Fruit fly (Drosophila melanogaster): ENCODE data around the gene CG3625.

The CG3625 gene

DNA sequence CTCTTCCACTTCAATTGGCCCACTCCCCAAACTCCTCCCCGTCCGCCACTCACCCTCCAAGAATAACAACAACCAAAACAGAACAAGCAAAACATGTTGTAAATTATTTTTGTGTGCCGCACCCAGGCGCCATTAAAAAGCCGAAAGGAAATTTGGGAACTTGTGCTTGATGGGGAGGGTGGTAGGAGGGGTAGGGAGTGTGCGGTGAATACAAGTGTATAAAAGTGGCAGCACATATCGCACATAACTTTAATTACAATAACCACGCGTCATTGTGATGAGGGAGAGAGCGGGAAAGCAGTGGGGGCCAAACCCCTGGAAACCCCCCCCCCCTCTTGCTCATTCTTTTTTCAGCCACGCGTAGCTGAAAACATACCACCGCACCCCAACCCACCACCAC is 15.5 kb upstream of the CG3625 start:
- TF ChIP-seq ey (GFP tag; optimal IDR thresholded peaks at IDR 0.05) (no peak), h (GFP tag; optimal IDR thresholded peaks at IDR 0.05) (no peak), CG32264 (GFP tag; optimal IDR thresholded peaks at IDR 0.05) (no peak), sv (GFP tag; optimal IDR thresholded peaks at IDR 0.05) (no peak), HLH106 (tag; optimal IDR thresholded peaks at IDR 0.05) (no peak), Rel (GFP tag; optimal IDR thresholded peaks at IDR 0.05) (no peak), Rel (tag; optimal IDR thresholded peaks at IDR 0.05) (no peak), Dfd (GFP tag; optimal IDR thresholded peaks at IDR 0.05) (no peak), Abd-B (GFP tag; optimal IDR thresholded peaks at IDR 0.05) (no peak), Hnf4 (GFP tag; optimal IDR thresholded peaks at IDR 0.05) (no peak), Jra (GFP tag; optimal IDR thresholded peaks at IDR 0.05) (no peak), woc (GFP tag; optimal IDR thresholded peaks at IDR 0.05) (no peak), dmrt93B (GFP tag; optimal IDR thresholded peaks at IDR 0.05) (no peak)

DNA sequence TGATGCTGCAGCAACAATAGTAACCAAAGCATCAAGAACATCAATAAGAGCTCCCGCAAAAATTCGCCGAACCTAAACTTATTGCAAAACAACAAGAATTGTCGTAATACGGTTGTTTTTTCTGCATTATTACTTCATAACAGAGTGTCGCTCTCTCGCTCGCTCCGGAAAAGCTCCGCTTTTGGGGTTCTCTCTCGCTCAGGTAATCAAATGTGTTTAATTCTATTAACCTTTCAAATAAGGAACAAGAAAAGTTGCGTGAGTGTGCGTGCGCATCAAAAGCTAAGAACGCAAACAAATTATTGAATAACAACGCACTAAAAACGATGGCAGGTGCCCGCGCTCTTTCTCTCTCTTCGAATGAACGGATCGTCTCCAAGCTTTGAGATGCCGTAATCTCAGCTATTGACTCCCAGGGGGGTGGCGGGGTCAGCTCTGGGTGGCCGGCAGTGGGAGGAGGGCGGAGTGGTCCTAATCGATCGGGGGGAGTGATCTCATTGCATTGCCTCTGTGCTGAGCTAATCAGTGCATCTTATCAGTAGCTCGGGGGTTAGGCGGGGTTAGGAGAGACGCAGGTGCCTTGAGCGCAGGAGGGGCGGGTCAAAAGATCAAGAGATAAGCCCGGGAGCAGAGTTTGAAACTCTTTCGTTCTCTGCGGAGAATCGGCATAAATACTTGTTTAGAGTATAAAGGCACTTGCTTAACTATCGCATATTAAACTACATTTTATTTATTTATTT is 14.8 kb upstream of the CG3625 start:
- TF ChIP-seq Mio (GFP tag; optimal IDR thresholded peaks at IDR 0.05) (no peak), dmrt93B (GFP tag; optimal IDR thresholded peaks at IDR 0.05) (no peak), Dfd (GFP tag; optimal IDR thresholded peaks at IDR 0.05) (no peak), lola (GFP tag; optimal IDR thresholded peaks at IDR 0.05) (no peak), Hr83 (GFP tag; optimal IDR thresholded peaks at IDR 0.05; ENCODE audit: poor library complexity, severe bottlenecking) (no peak), Sp1 (GFP tag; optimal IDR thresholded peaks at IDR 0.05) (no peak), ey (GFP tag; optimal IDR thresholded peaks at IDR 0.05) (no peak), OdsH (GFP tag; optimal IDR thresholded peaks at IDR 0.05) (no peak)

DNA sequence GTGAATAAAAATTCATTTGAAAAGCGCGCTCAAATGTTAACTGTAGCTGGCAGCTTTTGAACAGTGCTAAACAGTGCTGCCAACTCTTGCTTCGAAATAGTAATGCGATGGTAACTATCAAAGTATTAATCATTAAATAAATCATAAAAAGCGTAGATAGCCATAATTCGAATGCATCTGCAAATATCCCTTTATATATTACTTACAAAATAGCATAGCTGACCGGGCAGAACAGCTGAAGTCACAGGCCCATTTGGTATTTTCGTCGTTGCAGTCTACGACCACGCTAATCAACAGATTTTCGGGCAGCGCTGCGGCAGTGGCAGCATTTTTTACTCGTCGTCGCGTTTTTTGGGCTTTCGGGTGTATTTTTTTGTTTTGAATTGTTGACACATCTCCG is 14.1 kb upstream of the CG3625 start, which contains the start of gene Plc21C:
Gene Plc21C, plus strand, starts transcription at position 290 of the 400 bp plus-strand sequence.
- TF ChIP-seq fru (GFP tag; optimal IDR thresholded peaks at IDR 0.05) (peak; percentile 52), tai (GFP tag; optimal IDR thresholded peaks at IDR 0.05) (peak; percentile 42), h (GFP tag; optimal IDR thresholded peaks at IDR 0.05) (peak; percentile 62), dl (GFP tag; optimal IDR thresholded peaks at IDR 0.05; ENCODE audit: insufficient read depth in 1 of 2, partially characterized antibody in 2 of 2) (peak in 1 of 2 experiments; percentile 4), HLH106 (tag; optimal IDR thresholded peaks at IDR 0.05) (peak; percentile 60), usp (GFP tag; optimal IDR thresholded peaks at IDR 0.05) (no peak), ey (GFP tag; optimal IDR thresholded peaks at IDR 0.05) (peak; percentile 50), rgr (GFP tag; optimal IDR thresholded peaks at IDR 0.05) (peak; percentile 14), Rel (GFP tag; optimal IDR thresholded peaks at IDR 0.05) (no peak), Rel (tag; optimal IDR thresholded peaks at IDR 0.05) (peak; percentile 54), pan (optimal IDR thresholded peaks at IDR 0.05) (no peak), foxo (GFP tag; optimal IDR thresholded peaks at IDR 0.05) (peak in 1 of 2 experiments; percentile 51), Dif (GFP tag; optimal IDR thresholded peaks at IDR 0.05; ENCODE audit: partially characterized antibody) (peak; percentile 36), sv (GFP tag; optimal IDR thresholded peaks at IDR 0.05) (peak; percentile 41), br (GFP tag; optimal IDR thresholded peaks at IDR 0.05) (peak; percentile 42), Hnf4 (GFP tag; optimal IDR thresholded peaks at IDR 0.05) (peak; percentile 51), Sp1 (GFP tag; optimal IDR thresholded peaks at IDR 0.05) (peak; percentile 26), psq (GFP tag; optimal IDR thresholded peaks at IDR 0.05) (peak; percentile 24), CG9705 (GFP tag; optimal IDR thresholded peaks at IDR 0.05) (peak; percentile 18), woc (GFP tag; optimal IDR thresholded peaks at IDR 0.05) (peak; percentile 16), brk (GFP tag; optimal IDR thresholded peaks at IDR 0.05) (no peak), dmrt93B (GFP tag; optimal IDR thresholded peaks at IDR 0.05) (no peak), Myc (optimal IDR thresholded peaks at IDR 0.05) (no peak)

DNA sequence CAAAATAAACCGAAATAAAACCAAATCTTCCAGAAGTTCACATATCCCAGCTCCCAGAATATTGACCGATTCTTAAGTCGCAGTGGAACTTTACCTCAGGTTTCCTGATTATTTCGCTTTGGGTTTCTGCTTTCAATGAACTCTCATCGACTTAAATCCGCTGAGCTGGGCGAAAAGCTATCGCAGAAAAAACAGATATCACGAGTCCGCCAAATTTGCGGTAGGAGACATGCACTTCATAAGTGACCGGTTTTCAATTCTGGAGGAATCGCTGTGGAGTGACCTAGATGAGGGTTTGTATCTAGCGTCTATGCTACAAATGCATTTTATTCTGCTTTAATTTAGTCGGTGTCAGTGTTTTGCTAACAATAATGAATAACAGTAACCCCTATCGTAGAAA is 13.6 kb upstream of the CG3625 start:
- TF ChIP-seq Dif (GFP tag; optimal IDR thresholded peaks at IDR 0.05; ENCODE audit: partially characterized antibody) (no peak), rgr (GFP tag; optimal IDR thresholded peaks at IDR 0.05) (no peak), sv (GFP tag; optimal IDR thresholded peaks at IDR 0.05) (no peak), Mio (GFP tag; optimal IDR thresholded peaks at IDR 0.05) (no peak), CG32264 (GFP tag; optimal IDR thresholded peaks at IDR 0.05) (no peak), br (GFP tag; optimal IDR thresholded peaks at IDR 0.05) (no peak), dl (GFP tag; optimal IDR thresholded peaks at IDR 0.05; ENCODE audit: insufficient read depth in 1 of 2, partially characterized antibody in 2 of 2) (no peak), woc (GFP tag; optimal IDR thresholded peaks at IDR 0.05) (no peak), ey (GFP tag; optimal IDR thresholded peaks at IDR 0.05) (no peak), fru (GFP tag; optimal IDR thresholded peaks at IDR 0.05) (no peak), CG9705 (GFP tag; optimal IDR thresholded peaks at IDR 0.05) (no peak), dmrt93B (GFP tag; optimal IDR thresholded peaks at IDR 0.05) (no peak), lola (GFP tag; optimal IDR thresholded peaks at IDR 0.05) (no peak), CrebA (GFP tag; optimal IDR thresholded peaks at IDR 0.05; ENCODE audit: borderline replicate concordance) (no peak), h (GFP tag; optimal IDR thresholded peaks at IDR 0.05) (no peak), Jra (GFP tag; optimal IDR thresholded peaks at IDR 0.05) (no peak)

Data from whole organism, wandering third instar larva.